Fruit fly (Drosophila melanogaster) whole organism, embryonic: Measurements from ENCODE around the gene Dpp10.

Source experiments
- Antp ChIP-seq: fragments of 200-800 bp; sonication (Bioruptor generic); optimal IDR thresholded peaks from 3 replicates; lab custom pipeline; 2016; ENCODE audit warnings: missing biosample characterization, missing genetic modification characterization
- CG10321 ChIP-seq: fragments of 200-800 bp; sonication (Bioruptor generic); IDR thresholded peaks from 2 replicates; pipeline ENCODE4 v1.3.6; 2022; ENCODE audit warnings: missing biosample characterization, missing genetic modification characterization
- CG11723 ChIP-seq: fragments of 200-800 bp; sonication (Bioruptor generic); optimal IDR thresholded peaks from 2 replicates; lab custom pipeline; 2017; ENCODE audit warnings: missing biosample characterization, mild to moderate bottlenecking, missing genetic modification characterization
- CG12071 ChIP-seq: fragments of 200-800 bp; sonication (Bioruptor generic); optimal IDR thresholded peaks from 3 replicates; lab custom pipeline; 2018; ENCODE audit warnings: missing biosample characterization, mild to moderate bottlenecking, missing genetic modification characterization
- CG14014 ChIP-seq: fragments of 200-800 bp; sonication (Bioruptor generic); IDR thresholded peaks from 2 replicates; pipeline ENCODE4 v1.3.6; 2022; ENCODE audit warnings: missing biosample characterization, missing genetic modification characterization
- CG14441 ChIP-seq: fragments of 200-800 bp; sonication (Bioruptor generic); IDR thresholded peaks from 2 replicates; pipeline ENCODE4 v1.3.6; 2022; ENCODE audit warnings: missing biosample characterization, missing genetic modification characterization
- CG14710 ChIP-seq: fragments of 200-800 bp; sonication (Bioruptor generic); optimal IDR thresholded peaks from 3 replicates; lab custom pipeline; 2019; ENCODE audit warnings: missing biosample characterization, mild to moderate bottlenecking, missing genetic modification characterization, moderate library complexity
- CG15479 ChIP-seq: fragments of 200-800 bp; sonication (Bioruptor generic); optimal IDR thresholded peaks from 3 replicates; lab custom pipeline; 2019; ENCODE audit warnings: missing biosample characterization, mild to moderate bottlenecking, missing genetic modification characterization, moderate library complexity
- CG16779 ChIP-seq: fragments of 200-800 bp; sonication (Bioruptor generic); IDR thresholded peaks from 2 replicates; pipeline ENCODE4 v1.3.6; 2022; ENCODE audit warnings: missing biosample characterization, missing genetic modification characterization
- CG17802 ChIP-seq: fragments of 200-800 bp; sonication (Bioruptor generic); optimal IDR thresholded peaks from 2 replicates; lab custom pipeline; 2018; ENCODE audit warnings: missing biosample characterization, mild to moderate bottlenecking, missing genetic modification characterization, moderate library complexity
- CG18764 ChIP-seq: fragments of 200-800 bp; sonication (Bioruptor generic); optimal IDR thresholded peaks from 3 replicates; lab custom pipeline; 2016; ENCODE audit warnings: missing biosample characterization, missing genetic modification characterization
- CG30431 ChIP-seq: fragments of 200-800 bp; sonication (Bioruptor generic); optimal IDR thresholded peaks from 2 replicates; lab custom pipeline; 2017; ENCODE audit warnings: missing biosample characterization, missing genetic modification characterization
- CG43689 ChIP-seq: fragments of 200-800 bp; sonication (Bioruptor generic); IDR thresholded peaks from 2 replicates; pipeline ENCODE4 v1.3.6; 2022; ENCODE audit warnings: missing biosample characterization, missing genetic modification characterization
- CG4404 ChIP-seq: fragments of 200-800 bp; sonication (Bioruptor generic); IDR thresholded peaks from 2 replicates; pipeline ENCODE4 v1.3.6; 2022; ENCODE audit warnings: missing biosample characterization, missing genetic modification characterization
- CG4820 ChIP-seq: fragments of 200-800 bp; sonication (Bioruptor generic); optimal IDR thresholded peaks from 3 replicates; lab custom pipeline; 2016; ENCODE audit warnings: missing biosample characterization, missing genetic modification characterization
- CG5180 ChIP-seq: fragments of 200-800 bp; sonication (Bioruptor generic); optimal IDR thresholded peaks from 3 replicates; lab custom pipeline; 2017; ENCODE audit warnings: missing biosample characterization, missing genetic modification characterization, mild to moderate bottlenecking, moderate library complexity, missing genetic modification reagents
- CG5953 ChIP-seq: fragments of 200-800 bp; sonication (Bioruptor generic); IDR thresholded peaks from 2 replicates; pipeline ENCODE4 v1.3.6; 2022; ENCODE audit warnings: missing biosample characterization, missing genetic modification characterization
- CG6254 ChIP-seq: fragments of 200-800 bp; sonication (Bioruptor generic); optimal IDR thresholded peaks from 3 replicates; lab custom pipeline; 2017; ENCODE audit warnings: mild to moderate bottlenecking, missing biosample characterization, missing genetic modification reagents, missing genetic modification characterization
- CG6272 ChIP-seq: fragments of 200-800 bp; sonication (Bioruptor generic); IDR thresholded peaks from 2 replicates; pipeline ENCODE4 v1.3.6; 2022; ENCODE audit warnings: missing biosample characterization, missing genetic modification characterization
- CG6654 ChIP-seq: fragments of 200-800 bp; sonication (Bioruptor generic); optimal IDR thresholded peaks from 2 replicates; lab custom pipeline; 2017; ENCODE audit warnings: missing biosample characterization, mild to moderate bottlenecking, missing genetic modification characterization
- CG6765 ChIP-seq: fragments of 200-800 bp; sonication (Bioruptor generic); optimal IDR thresholded peaks from 3 replicates; lab custom pipeline; 2017; ENCODE audit warnings: missing biosample characterization, mild to moderate bottlenecking, missing genetic modification characterization
- CG7745 ChIP-seq: fragments of 200-800 bp; sonication (Bioruptor generic); optimal IDR thresholded peaks from 2 replicates; lab custom pipeline; 2018; ENCODE audit warnings: missing biosample characterization, mild to moderate bottlenecking, missing genetic modification characterization, moderate library complexity
- CG9215 ChIP-seq: fragments of 200-800 bp; sonication (Bioruptor generic); IDR thresholded peaks from 2 replicates; pipeline ENCODE4 v1.3.6; 2022; ENCODE audit warnings: missing biosample characterization, missing genetic modification characterization
- CG9932 ChIP-seq: fragments of 200-800 bp; sonication (Bioruptor generic); IDR thresholded peaks from 2 replicates; pipeline ENCODE4 v1.3.6; 2022; ENCODE audit warnings: missing biosample characterization, missing genetic modification characterization
- Dbx ChIP-seq: fragments of 200-800 bp; sonication (Bioruptor generic); IDR thresholded peaks from 3 replicates; pipeline ENCODE4 v1.3.6; 2022; ENCODE audit warnings: missing biosample characterization, missing genetic modification characterization
- Fer3 ChIP-seq: fragments of 200-800 bp; sonication (Bioruptor generic); optimal IDR thresholded peaks from 2 replicates; lab custom pipeline; 2018; ENCODE audit warnings: missing biosample characterization, mild to moderate bottlenecking, missing genetic modification characterization, moderate library complexity
- H15 ChIP-seq: fragments of 200-800 bp; sonication (Bioruptor generic); IDR thresholded peaks from 3 replicates; pipeline ENCODE4 v1.3.6; 2022; ENCODE audit warnings: missing biosample characterization, missing genetic modification characterization
- NC2β ChIP-seq: fragments of 200-800 bp; sonication (Bioruptor generic); optimal IDR thresholded peaks from 2 replicates; lab custom pipeline; 2016; ENCODE audit warnings: missing biosample characterization, missing genetic modification characterization
- NfI ChIP-seq: fragments of 200-800 bp; sonication (Bioruptor generic); optimal IDR thresholded peaks from 3 replicates; lab custom pipeline; 2018; ENCODE audit warnings: missing biosample characterization, mild to moderate bottlenecking, missing genetic modification characterization, moderate library complexity
- Oaz ChIP-seq: fragments of 200-800 bp; sonication (Bioruptor generic); IDR thresholded peaks from 2 replicates; pipeline ENCODE4 v1.3.6; 2022; ENCODE audit warnings: missing biosample characterization, missing genetic modification characterization
- Spps ChIP-seq: fragments of 200-800 bp; sonication (Bioruptor generic); optimal IDR thresholded peaks from 2 replicates; lab custom pipeline; 2018; ENCODE audit warnings: missing biosample characterization, mild to moderate bottlenecking, missing genetic modification characterization
- Taf1 ChIP-seq: fragments of 200-800 bp; sonication (Bioruptor generic); IDR thresholded peaks from 2 replicates; pipeline ENCODE4 v1.3.6; 2022; ENCODE audit warnings: missing biosample characterization, missing genetic modification characterization
- cas ChIP-seq: fragments of 200-800 bp; sonication (Bioruptor generic); IDR thresholded peaks from 2 replicates; pipeline ENCODE4 v1.3.6; 2022; ENCODE audit warnings: missing biosample characterization, missing genetic modification characterization
- cwo ChIP-seq: fragments of 200-800 bp; sonication (Bioruptor generic); optimal IDR thresholded peaks from 3 replicates; lab custom pipeline; 2017; ENCODE audit warnings: missing biosample characterization, missing genetic modification characterization, mild to moderate bottlenecking, moderate library complexity, missing genetic modification reagents
- dmrt11E ChIP-seq: fragments of 200-800 bp; sonication (Bioruptor generic); optimal IDR thresholded peaks from 3 replicates; lab custom pipeline; 2018; ENCODE audit warnings: missing biosample characterization, mild to moderate bottlenecking, missing genetic modification characterization, moderate library complexity
- gfzf ChIP-seq: fragments of 200-800 bp; sonication (Bioruptor generic); optimal IDR thresholded peaks from 2 replicates; lab custom pipeline; 2016; ENCODE audit warnings: missing biosample characterization, mild to moderate bottlenecking, missing genetic modification characterization, moderate library complexity
- gro ChIP-seq: fragments of 200-800 bp; sonication (Bioruptor generic); optimal IDR thresholded peaks from 2 replicates; lab custom pipeline; 2016; ENCODE audit warnings: missing biosample characterization, missing genetic modification characterization
- hb ChIP-seq: fragments of 200-800 bp; sonication (Bioruptor generic); IDR thresholded peaks from 3 replicates; pipeline ENCODE4 v1.3.6; 2022; ENCODE audit warnings: missing biosample characterization, missing genetic modification characterization; ENCODE audit not compliant: partially characterized antibody
- ind ChIP-seq: fragments of 200-800 bp; sonication (Bioruptor generic); optimal IDR thresholded peaks from 3 replicates; lab custom pipeline; 2016; ENCODE audit warnings: missing biosample characterization, missing genetic modification characterization
- knrl ChIP-seq: fragments of 200-800 bp; sonication (Bioruptor generic); IDR thresholded peaks from 3 replicates; pipeline ENCODE4 v1.3.6; 2022; ENCODE audit warnings: missing biosample characterization, missing genetic modification characterization; ENCODE audit not compliant: partially characterized antibody
- luna ChIP-seq: fragments of 200-800 bp; sonication (Bioruptor generic); optimal IDR thresholded peaks from 2 replicates; lab custom pipeline; 2016; ENCODE audit warnings: missing biosample characterization, missing genetic modification characterization
- pb ChIP-seq: fragments of 200-800 bp; sonication (Bioruptor generic); optimal IDR thresholded peaks from 3 replicates; lab custom pipeline; 2016; ENCODE audit warnings: missing biosample characterization, missing genetic modification characterization
- phol ChIP-seq: fragments of 200-800 bp; sonication (Bioruptor generic); optimal IDR thresholded peaks from 3 replicates; lab custom pipeline; 2018; ENCODE audit warnings: missing biosample characterization, mild to moderate bottlenecking, missing genetic modification characterization, moderate library complexity
- pzg ChIP-seq: fragments of 200-800 bp; sonication (Bioruptor generic); optimal IDR thresholded peaks from 3 replicates; lab custom pipeline; 2018; ENCODE audit warnings: missing biosample characterization, mild to moderate bottlenecking, missing genetic modification characterization, moderate library complexity
- shn ChIP-seq: fragments of 200-800 bp; sonication (Bioruptor generic); optimal IDR thresholded peaks from 3 replicates; lab custom pipeline; 2016; ENCODE audit warnings: missing biosample characterization, missing genetic modification characterization
- sug ChIP-seq: fragments of 200-800 bp; optimal IDR thresholded peaks from 2 replicates; lab custom pipeline; 2019; ENCODE audit warnings: missing biosample characterization, mild to moderate bottlenecking, missing genetic modification characterization, moderate library complexity
- tin ChIP-seq: fragments of 200-800 bp; sonication (Bioruptor generic); optimal IDR thresholded peaks from 3 replicates; lab custom pipeline; 2016; ENCODE audit warnings: missing biosample characterization, missing genetic modification characterization
- tll ChIP-seq, 2 experiments: fragments of 200-800 bp in 1 of 2; fragments of >200 bp in 1 of 2; sonication (Bioruptor generic) in 1 of 2; optimal IDR thresholded peaks; 2 replicates each; lab custom pipeline; 2017 to 2019; ENCODE audit warnings: missing biosample characterization in 2 of 2, missing genetic modification characterization in 2 of 2, mild to moderate bottlenecking in 1 of 2, moderate library complexity in 1 of 2
- ttk ChIP-seq: fragments of 200-800 bp; sonication (Bioruptor generic); IDR thresholded peaks from 2 replicates; pipeline ENCODE4 v2.1.2; 2022; ENCODE audit warnings: missing biosample characterization, missing genetic modification characterization
- zfh1 ChIP-seq: fragments of 200-800 bp; sonication (Bioruptor generic); IDR thresholded peaks from 3 replicates; pipeline ENCODE4 v1.3.6; 2022; ENCODE audit warnings: missing biosample characterization, missing genetic modification characterization

Gene Dpp10

dm6 chr2L:6612477-6613004 is 11.7 kb upstream of the Dpp10 start (continued):
- peak; percentile 100 for TF ChIP-seq CG14014
- TF ChIP-seq H15, result peak; percentile 100
- peak; percentile 100 for TF ChIP-seq pb (GFP tag; lab: Kevin White, UChicago)
- peak; percentile 100 for TF ChIP-seq CG4820 (GFP tag; lab: Kevin White, UChicago)
- TF ChIP-seq gro (GFP tag; lab: Kevin White, UChicago), result peak; percentile 100
- peak; percentile 100 for TF ChIP-seq Oaz (GFP tag; lab: Robert Waterston, UW)
- TF ChIP-seq knrl (GFP tag; lab: Robert Waterston, UW), result peak; percentile 59; the same call in 2 of the 3 replicates
- peak; percentile 100 for TF ChIP-seq CG11723
- TF ChIP-seq tin (GFP tag; lab: Kevin White, UChicago), result peak; percentile 100
- TF ChIP-seq CG6654, result peak; percentile 97
- TF ChIP-seq CG6254 (GFP tag; lab: Kevin White, UChicago), result peak; percentile 99
- TF ChIP-seq CG43689, result peak; percentile 100
- TF ChIP-seq CG14710, result peak; percentile 99
- TF ChIP-seq dmrt11E (tag; lab: Kevin White, UChicago), result peak; percentile 100
- peak; percentile 78 for TF ChIP-seq pzg (GFP tag; lab: Kevin White, UChicago)
- peak; percentile 100 for TF ChIP-seq shn (GFP tag; lab: Kevin White, UChicago)
- peak; percentile 100 for TF ChIP-seq Taf1 (GFP tag; lab: Robert Waterston, UW)
- peak; percentile 100 for TF ChIP-seq CG6765 (GFP tag; lab: Kevin White, UChicago)
- peak; percentile 100 for TF ChIP-seq ind (GFP tag; lab: Kevin White, UChicago)
- TF ChIP-seq cas (GFP tag; lab: Robert Waterston, UW), result peak; percentile 100
- no peak for TF ChIP-seq hb (GFP tag; lab: Robert Waterston, UW)
- peak; percentile 96 for TF ChIP-seq CG5180 (GFP tag; lab: Kevin White, UChicago)
- TF ChIP-seq phol (tag; lab: Kevin White, UChicago), result peak; percentile 100
- TF ChIP-seq CG9932, result peak; percentile 100
- peak; percentile 100 for TF ChIP-seq CG16779
- TF ChIP-seq CG17802 (tag; lab: Kevin White, UChicago), result peak; percentile 95
- TF ChIP-seq CG4404, result peak; percentile 100
- TF ChIP-seq luna, result peak; percentile 100
- peak; percentile 54 for TF ChIP-seq gfzf (GFP tag; lab: Kevin White, UChicago)
- TF ChIP-seq CG9215, result peak; percentile 100
- peak; percentile 100 for TF ChIP-seq ttk (GFP tag; lab: Robert Waterston, UW)
- peak; percentile 100 for TF ChIP-seq cwo
- TF ChIP-seq CG12071 (GFP tag; lab: Kevin White, UChicago), result peak; percentile 100
- TF ChIP-seq Spps, result peak; percentile 100
- TF ChIP-seq zfh1 (GFP tag; lab: Robert Waterston, UW), result peak; percentile 100
- peak; percentile 100 for TF ChIP-seq CG30431 (GFP tag; lab: Kevin White, UChicago)
- peak; percentile 100 for TF ChIP-seq CG6272 (GFP tag; lab: Robert Waterston, UW)
- TF ChIP-seq CG7745 (tag; lab: Kevin White, UChicago), result peak; percentile 94
- peak; percentile 100 for TF ChIP-seq CG5953 (GFP tag; lab: Robert Waterston, UW)
- TF ChIP-seq NC2β (GFP tag; lab: Kevin White, UChicago), result peak; percentile 100
- TF ChIP-seq Dbx (GFP tag; lab: Robert Waterston, UW), result peak; percentile 100
- TF ChIP-seq CG15479 (GFP tag; lab: Kevin White, UChicago), result peak; percentile 81
- TF ChIP-seq CG14441 (GFP tag; lab: Robert Waterston, UW), result peak; percentile 100
- peak; percentile 95 for TF ChIP-seq CG10321 (GFP tag; lab: Robert Waterston, UW)
- peak in 1 of 2 experiments; percentile 93 for TF ChIP-seq tll (GFP tag; optimal IDR thresholded peaks at IDR 0.05; lab: Kevin White, UChicago)
- peak; percentile 100 for TF ChIP-seq Antp (GFP tag; lab: Kevin White, UChicago)
- peak; percentile 100 for TF ChIP-seq CG18764 (GFP tag; lab: Kevin White, UChicago)
- peak; percentile 100 for TF ChIP-seq NfI (GFP tag; lab: Kevin White, UChicago)
- TF ChIP-seq Fer3 (tag; lab: Kevin White, UChicago), result peak; percentile 100
- TF ChIP-seq sug (tag; lab: Kevin White, UChicago), result peak; percentile 100
